Fruit fly (Drosophila melanogaster) whole organism, embryonic: ENCODE results near the gene CG34296.
A peak's percentile ranks its signal among the peaks of the same experiment; 100 is the strongest.

Experiments used
- Adf1 ChIP-seq: fragments of 200-800 bp; sonication (Bioruptor generic); IDR thresholded peaks from 2 replicates; pipeline ENCODE4 v1.3.6; 2022; ENCODE audit warnings: missing biosample characterization, missing genetic modification characterization
- CG11504 ChIP-seq: fragments of 200-800 bp; sonication (Bioruptor generic); optimal IDR thresholded peaks from 3 replicates; lab custom pipeline; 2019; ENCODE audit warnings: missing biosample characterization, mild to moderate bottlenecking, missing genetic modification characterization, moderate library complexity
- CG13287 ChIP-seq: fragments of 200-800 bp; sonication (Bioruptor generic); IDR thresholded peaks from 2 replicates; pipeline ENCODE4 v1.3.6; 2022; ENCODE audit warnings: missing biosample characterization, missing genetic modification characterization; ENCODE audit not compliant: partially characterized antibody
- CG14710 ChIP-seq: fragments of 200-800 bp; sonication (Bioruptor generic); optimal IDR thresholded peaks from 3 replicates; lab custom pipeline; 2019; ENCODE audit warnings: missing biosample characterization, mild to moderate bottlenecking, missing genetic modification characterization, moderate library complexity
- CG15479 ChIP-seq: fragments of 200-800 bp; sonication (Bioruptor generic); optimal IDR thresholded peaks from 3 replicates; lab custom pipeline; 2019; ENCODE audit warnings: missing biosample characterization, mild to moderate bottlenecking, missing genetic modification characterization, moderate library complexity
- CG2199 ChIP-seq: fragments of 200-800 bp; sonication (Bioruptor generic); IDR thresholded peaks from 3 replicates; pipeline ENCODE4 v1.3.6; 2022; ENCODE audit warnings: missing biosample characterization, missing genetic modification characterization
- CG30403 ChIP-seq: fragments of 200-800 bp; sonication (Bioruptor generic); optimal IDR thresholded peaks from 3 replicates; lab custom pipeline; 2016; ENCODE audit warnings: missing biosample characterization, missing genetic modification characterization
- CG32532 ChIP-seq: fragments of 200-800 bp; sonication (Bioruptor generic); IDR thresholded peaks from 2 replicates; pipeline ENCODE4 v1.3.6; 2022; ENCODE audit warnings: missing biosample characterization, missing genetic modification characterization
- CG42726 ChIP-seq: fragments of 200-800 bp; sonication (Bioruptor generic); IDR thresholded peaks from 2 replicates; pipeline ENCODE4 v1.3.6; 2022; ENCODE audit warnings: missing biosample characterization, missing genetic modification characterization; ENCODE audit not compliant: partially characterized antibody
- CG4360 ChIP-seq: fragments of 200-800 bp; sonication (Bioruptor generic); IDR thresholded peaks from 2 replicates; pipeline ENCODE4 v1.3.6; 2022; ENCODE audit warnings: missing biosample characterization, missing genetic modification characterization
- CG6854 ChIP-seq: fragments of 200-800 bp; sonication (Bioruptor generic); optimal IDR thresholded peaks from 3 replicates; lab custom pipeline; 2017; ENCODE audit warnings: missing biosample characterization, mild to moderate bottlenecking, missing genetic modification characterization
- D ChIP-seq, 2 experiments: fragments of 200-800 bp in 1 of 2; fragments of >200 bp in 1 of 2; sonication (Bioruptor generic) in 1 of 2; optimal IDR thresholded peaks; 2 replicates in 1 of 2; 3 replicates in 1 of 2; lab custom pipeline; 2017; ENCODE audit warnings: mild to moderate bottlenecking in 1 of 2, missing biosample characterization in 1 of 2, missing genetic modification characterization in 1 of 2, missing genetic modification reagents in 1 of 2
- D19B ChIP-seq: fragments of 200-800 bp; sonication (Bioruptor generic); optimal IDR thresholded peaks from 2 replicates; lab custom pipeline; 2017; ENCODE audit warnings: missing biosample characterization, mild to moderate bottlenecking, missing genetic modification characterization
- Deaf1 ChIP-seq: fragments of 200-800 bp; optimal IDR thresholded peaks from 3 replicates; lab custom pipeline; 2019; ENCODE audit warnings: missing biosample characterization, mild to moderate bottlenecking, missing genetic modification characterization, moderate library complexity
- Eip74EF ChIP-seq, 2 experiments: fragments of 200-800 bp in 1 of 2; fragments of >200 bp in 1 of 2; sonication (Bioruptor generic) in 1 of 2; optimal IDR thresholded peaks; 2 replicates each; lab custom pipeline; 2017 to 2019; ENCODE audit warnings: missing biosample characterization in 2 of 2, missing genetic modification characterization in 2 of 2, mild to moderate bottlenecking in 1 of 2, moderate library complexity in 1 of 2
- Med ChIP-seq: fragments of 200-800 bp; sonication (Bioruptor generic); peaks from one replicate; lab custom pipeline; 2016; ENCODE audit warnings: missing biosample characterization, missing genetic modification characterization, mild to moderate bottlenecking, inconsistent platforms, moderate library complexity
- Oaz ChIP-seq: fragments of 200-800 bp; sonication (Bioruptor generic); IDR thresholded peaks from 2 replicates; pipeline ENCODE4 v1.3.6; 2022; ENCODE audit warnings: missing biosample characterization, missing genetic modification characterization
- Sry-β ChIP-seq: fragments of 200-800 bp; sonication (Bioruptor generic); optimal IDR thresholded peaks from 2 replicates; lab custom pipeline; 2018; ENCODE audit warnings: missing biosample characterization, mild to moderate bottlenecking, missing genetic modification characterization, moderate library complexity
- Trl ChIP-seq, 3 experiments: fragments of >200 bp in 2 of 3; fragments of 200-800 bp in 1 of 3; sonication (Bioruptor generic) in 1 of 3; optimal IDR thresholded peaks; 2 replicates in 1 of 3; 3 replicates in 2 of 3; lab custom pipeline; 2016 to 2017; ENCODE audit warnings: missing biosample characterization in 1 of 3, missing genetic modification characterization in 1 of 3
- amos ChIP-seq: fragments of 200-800 bp; sonication (Bioruptor generic); IDR thresholded peaks from 2 replicates; pipeline ENCODE4 v1.3.6; 2022; ENCODE audit warnings: missing biosample characterization, missing genetic modification characterization; ENCODE audit not compliant: partially characterized antibody
- cad ChIP-seq: fragments of >200 bp; optimal IDR thresholded peaks from 2 replicates; lab custom pipeline; 2017; ENCODE audit warnings: missing biosample characterization, missing genetic modification characterization
- caup ChIP-seq: fragments of 200-800 bp; sonication (Bioruptor generic); optimal IDR thresholded peaks from 3 replicates; lab custom pipeline; 2017; ENCODE audit warnings: missing biosample characterization, mild to moderate bottlenecking, missing genetic modification characterization, moderate library complexity; ENCODE audit not compliant: severe bottlenecking
- cg ChIP-seq: fragments of 200-800 bp; sonication (Bioruptor generic); optimal IDR thresholded peaks from 3 replicates; lab custom pipeline; 2019; ENCODE audit warnings: missing biosample characterization, mild to moderate bottlenecking, missing genetic modification characterization, moderate library complexity
- chinmo ChIP-seq: fragments of 200-800 bp; sonication (Bioruptor generic); IDR thresholded peaks from 4 replicates; pipeline ENCODE4 v1.3.6; 2022; ENCODE audit warnings: missing biosample characterization, missing genetic modification characterization; ENCODE audit not compliant: partially characterized antibody
- chm ChIP-seq: fragments of 200-800 bp; sonication (Bioruptor generic); IDR thresholded peaks from 2 replicates; pipeline ENCODE4 v1.3.6; 2022; ENCODE audit warnings: missing biosample characterization, missing genetic modification characterization
- crp ChIP-seq, 2 experiments: fragments of 200-800 bp; sonication (Bioruptor generic); optimal IDR thresholded peaks; 2 replicates in 1 of 2; 3 replicates in 1 of 2; lab custom pipeline; 2017; ENCODE audit warnings: missing biosample characterization in 2 of 2, missing genetic modification characterization in 2 of 2, mild to moderate bottlenecking in 1 of 2, moderate library complexity in 1 of 2
- gro ChIP-seq: fragments of 200-800 bp; sonication (Bioruptor generic); optimal IDR thresholded peaks from 2 replicates; lab custom pipeline; 2016; ENCODE audit warnings: missing biosample characterization, missing genetic modification characterization
- kay ChIP-seq: fragments of 200-800 bp; sonication (Bioruptor generic); optimal IDR thresholded peaks from 2 replicates; lab custom pipeline; 2016; ENCODE audit warnings: missing biosample characterization, missing genetic modification characterization
- knrl ChIP-seq: fragments of 200-800 bp; sonication (Bioruptor generic); IDR thresholded peaks from 3 replicates; pipeline ENCODE4 v1.3.6; 2022; ENCODE audit warnings: missing biosample characterization, missing genetic modification characterization; ENCODE audit not compliant: partially characterized antibody
- odd ChIP-seq: fragments of 200-800 bp; sonication (Bioruptor generic); optimal IDR thresholded peaks from 2 replicates; lab custom pipeline; 2017; ENCODE audit warnings: missing biosample characterization, mild to moderate bottlenecking, missing genetic modification characterization
- pan ChIP-seq, 4 experiments: fragments of >200 bp in 3 of 4; fragments of 200-800 bp in 1 of 4; sonication (Bioruptor generic) in 1 of 4; optimal IDR thresholded peaks in 3 of 4; IDR thresholded peaks in 1 of 4; 2 replicates each; pipeline versions ENCODE4 v1.3.6 to Lab custom; 2017 to 2022; ENCODE audit warnings: missing biosample characterization in 2 of 4, missing genetic modification characterization in 2 of 4, mixed read lengths in 1 of 4
- row ChIP-seq: fragments of 200-800 bp; sonication (Bioruptor generic); IDR thresholded peaks from 3 replicates; pipeline ENCODE4 v1.3.6; 2022; ENCODE audit warnings: missing biosample characterization, missing genetic modification characterization
- sd ChIP-seq: fragments of 200-800 bp; sonication (Bioruptor generic); optimal IDR thresholded peaks from 3 replicates; lab custom pipeline; 2018; ENCODE audit warnings: missing biosample characterization, mild to moderate bottlenecking, missing genetic modification characterization, moderate library complexity
- slbo ChIP-seq: fragments of 200-800 bp; sonication (Bioruptor generic); IDR thresholded peaks from 2 replicates; pipeline ENCODE4 v1.3.6; 2022; ENCODE audit warnings: missing biosample characterization, missing genetic modification characterization
- slou ChIP-seq: fragments of 200-800 bp; sonication (Bioruptor generic); optimal IDR thresholded peaks from 3 replicates; lab custom pipeline; 2016; ENCODE audit warnings: missing biosample characterization, missing genetic modification characterization
- tap ChIP-seq: fragments of 200-800 bp; optimal IDR thresholded peaks from 3 replicates; lab custom pipeline; 2019; ENCODE audit warnings: missing biosample characterization, mild to moderate bottlenecking, missing genetic modification characterization, moderate library complexity
- tll ChIP-seq, 2 experiments: fragments of 200-800 bp in 1 of 2; fragments of >200 bp in 1 of 2; sonication (Bioruptor generic) in 1 of 2; optimal IDR thresholded peaks; 2 replicates each; lab custom pipeline; 2017 to 2019; ENCODE audit warnings: missing biosample characterization in 2 of 2, missing genetic modification characterization in 2 of 2, mild to moderate bottlenecking in 1 of 2, moderate library complexity in 1 of 2
- twi ChIP-seq: fragments of 200-800 bp; optimal IDR thresholded peaks from 2 replicates; lab custom pipeline; 2019; ENCODE audit warnings: missing biosample characterization, mild to moderate bottlenecking, missing genetic modification characterization, moderate library complexity
- vnd ChIP-seq: fragments of 200-800 bp; sonication (Bioruptor generic); IDR thresholded peaks from 3 replicates; pipeline ENCODE4 v1.3.6; 2022; ENCODE audit warnings: missing biosample characterization, missing genetic modification characterization; ENCODE audit not compliant: partially characterized antibody
- zen ChIP-seq: fragments of 200-800 bp; sonication (Bioruptor generic); optimal IDR thresholded peaks from 3 replicates; lab custom pipeline; 2018; ENCODE audit warnings: missing biosample characterization, mild to moderate bottlenecking, missing genetic modification characterization, moderate library complexity

CG34296 gene

dm6 chr3R:29764249-29765042 is 42.1 kb downstream of the CG34296 start:
- TF ChIP-seq cad (peak; percentile 52), Sry-β (peak; percentile 62), Eip74EF (GFP tag; optimal IDR thresholded peaks at IDR 0.05; lab: Kevin White, UChicago) (no peak), caup (GFP tag; lab: Kevin White, UChicago) (no peak), chm (no peak), tll (GFP tag; optimal IDR thresholded peaks at IDR 0.05; lab: Kevin White, UChicago) (peak in 1 of 2 experiments; percentile 68), CG6854 (no peak), cg (GFP tag; lab: Kevin White, UChicago) (peak; percentile 23), D (optimal IDR thresholded peaks at IDR 0.05; lab: Kevin White, UChicago) (peak; percentile 59), D (GFP tag; optimal IDR thresholded peaks at IDR 0.05; lab: Kevin White, UChicago) (no peak), CG15479 (GFP tag; lab: Kevin White, UChicago) (peak; percentile 80), kay (GFP tag; lab: Kevin White, UChicago) (no peak), row (GFP tag; lab: Robert Waterston, UW) (peak; percentile 34; the same call in 1 of the 3 replicates), chinmo (0 out of 4 replicates have a peak, but pooled peaks have one; percentile 74), Trl (optimal IDR thresholded peaks at IDR 0.05; lab: Kevin White, UChicago) (peak; percentile 66 to 84), Trl (GFP tag; optimal IDR thresholded peaks at IDR 0.05; lab: Kevin White, UChicago) (no peak), CG4360 (peak; percentile 79), zen (tag; lab: Kevin White, UChicago) (peak; percentile 89)

DNA sequence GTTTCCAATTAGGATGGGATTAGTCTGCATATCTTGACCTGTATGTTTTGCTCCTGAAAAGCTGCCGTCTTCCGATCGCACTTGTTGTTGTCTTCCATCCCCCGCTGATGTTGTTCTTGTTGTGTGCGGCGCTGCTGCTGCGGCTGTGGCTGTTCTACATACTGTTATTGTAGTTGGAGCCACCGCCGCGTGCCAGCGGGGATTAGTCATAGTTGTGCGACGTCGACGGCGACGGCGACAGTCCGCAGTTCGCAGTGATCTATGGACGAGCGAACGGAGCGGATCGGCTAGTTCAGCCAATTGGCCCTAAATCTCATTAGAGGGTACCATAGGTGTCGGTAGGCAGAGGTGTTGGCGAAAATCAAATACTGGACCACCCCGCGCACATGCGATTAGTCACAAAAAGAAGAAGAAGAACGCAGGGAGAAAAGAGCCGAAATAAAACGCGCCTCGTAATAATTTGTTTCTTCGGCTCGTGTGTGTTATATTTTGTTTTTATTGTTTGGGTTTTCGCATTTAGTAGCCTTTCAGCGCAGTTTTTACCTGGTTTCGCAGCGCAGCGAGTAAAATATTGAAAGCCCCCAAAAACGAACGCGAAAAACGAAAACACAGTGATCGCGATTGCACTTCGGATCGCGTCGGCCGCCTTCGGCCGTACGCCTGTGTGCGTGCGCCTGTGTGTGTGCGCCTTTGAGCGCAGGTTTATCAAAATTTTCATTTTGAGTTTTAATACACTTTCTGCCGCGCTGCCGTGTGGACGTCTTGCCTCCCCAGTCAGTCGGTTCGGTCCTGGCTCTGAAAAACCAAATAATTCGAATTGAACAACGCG is 43.1 kb downstream of the CG34296 start, which contains the start of gene kay:
TSS of gene kay (plus strand) at position 729 of the 829 bp plus-strand sequence.
- TF ChIP-seq tap (no peak), CG32532 (0 out of 2 replicates have a peak, but pooled peaks have one; percentile 18), CG4360 (peak; percentile 17; the same call in 1 of the 2 replicates), twi (tag; lab: Kevin White, UChicago) (no peak), CG14710 (tag; lab: Kevin White, UChicago) (no peak), CG30403 (GFP tag; lab: Kevin White, UChicago) (no peak), CG42726 (0 out of 2 replicates have a peak, but pooled peaks have one; percentile 19), zen (tag; lab: Kevin White, UChicago) (peak; percentile 25), slbo (GFP tag; lab: Robert Waterston, UW) (peak; percentile 25; the same call in 1 of the 2 replicates), Deaf1 (peak; percentile 96), D19B (GFP tag; lab: Kevin White, UChicago) (peak; percentile 71), sd (tag; lab: Kevin White, UChicago) (peak; percentile 72), amos (GFP tag; lab: Robert Waterston, UW) (0 out of 2 replicates have a peak, but pooled peaks have one; percentile 10), CG15479 (GFP tag; lab: Kevin White, UChicago) (peak; percentile 57), chinmo (0 out of 4 replicates have a peak, but pooled peaks have one; percentile 47), crp (GFP tag; optimal IDR thresholded peaks at IDR 0.05; lab: Kevin White, UChicago) (no peak), vnd (0 out of 3 replicates have a peak, but pooled peaks have one; percentile 6), gro (GFP tag; lab: Kevin White, UChicago) (no peak), CG13287 (GFP tag; lab: Robert Waterston, UW) (0 out of 2 replicates have a peak, but pooled peaks have one; percentile 7), slou (GFP tag; lab: Kevin White, UChicago) (no peak), cad (peak; percentile 18), CG2199 (GFP tag; lab: Robert Waterston, UW) (peak; percentile 39; the same call in 1 of the 3 replicates), Med (GFP tag; lab: Kevin White, UChicago) (peak; percentile 38), CG11504 (no peak), Oaz (GFP tag; lab: Robert Waterston, UW) (0 out of 2 replicates have a peak, but pooled peaks have one; percentile 24), odd (GFP tag; lab: Kevin White, UChicago) (no peak), knrl (GFP tag; lab: Robert Waterston, UW) (no peak), pan (optimal IDR thresholded peaks at IDR 0.05; lab: Kevin White, UChicago) (no peak), pan (GFP tag; optimal IDR thresholded peaks at IDR 0.05 in 1 of 2, IDR thresholded peaks at IDR 0.05 in 1 of 2) (peak in 1 of 2 experiments; percentile 36), Adf1 (GFP tag; lab: Robert Waterston, UW) (peak; percentile 70), row (GFP tag; lab: Robert Waterston, UW) (peak; percentile 26; the same call in 1 of the 3 replicates), Eip74EF (GFP tag; optimal IDR thresholded peaks at IDR 0.05; lab: Kevin White, UChicago) (no peak)
